Worm (Caenorhabditis elegans) whole organism, L2 larva: ENCODE results near the gene D2096.12.
"Not testable (repeated sequence)": the region's sequence is repeated elsewhere in the genome, so short reads cannot be mapped to it uniquely, and the experiment has no call there.

Experiments
- F13H6.1 ChIP-seq: sonication (generic microtip); optimal IDR thresholded peaks from 2 replicates; lab custom pipeline; 2016; ENCODE audit warnings: missing genetic modification characterization, missing compliant biosample characterization
- R02D3.7 ChIP-seq: fragments of 150-350 bp; optimal IDR thresholded peaks from 2 replicates; lab custom pipeline; 2014; ENCODE audit warnings: missing biosample characterization, missing genetic modification characterization
- Y55F3AM.14 ChIP-seq: fragments of 200-800 bp; sonication (Bioruptor generic); optimal IDR thresholded peaks from 2 replicates; lab custom pipeline; 2018; ENCODE audit warnings: mild to moderate bottlenecking, missing genetic modification characterization, missing compliant biosample characterization
- ZK546.5 ChIP-seq: sonication (generic microtip); optimal IDR thresholded peaks from 2 replicates; lab custom pipeline; 2017; ENCODE audit warnings: missing biosample characterization, missing genetic modification characterization
- alr-1 ChIP-seq: fragments of 150-350 bp; optimal IDR thresholded peaks from 2 replicates; lab custom pipeline; 2014; ENCODE audit warnings: missing biosample characterization, missing genetic modification characterization
- ama-1 ChIP-seq: fragments of 150-350 bp; optimal IDR thresholded peaks from 2 replicates; lab custom pipeline; 2018; ENCODE audit warnings: inconsistent platforms
- blmp-1 ChIP-seq: sonication (generic microtip); optimal IDR thresholded peaks from 2 replicates; lab custom pipeline; 2017; ENCODE audit warnings: missing genetic modification characterization, mild to moderate bottlenecking, missing compliant biosample characterization, antibody characterized with exemption, moderate library complexity; ENCODE audit not compliant: insufficient read depth
- ceh-16 ChIP-seq: fragments of 150-350 bp; optimal IDR thresholded peaks from 2 replicates; lab custom pipeline; 2014; ENCODE audit warnings: missing biosample characterization, missing genetic modification characterization
- ceh-82 ChIP-seq: fragments of 150-350 bp; optimal IDR thresholded peaks from 2 replicates; lab custom pipeline; 2014; ENCODE audit warnings: missing biosample characterization, missing genetic modification characterization
- crh-2 ChIP-seq: sonication (generic microtip); optimal IDR thresholded peaks from 2 replicates; lab custom pipeline; 2017; ENCODE audit warnings: missing biosample characterization, missing genetic modification characterization
- elt-1 ChIP-seq: fragments of 150-350 bp; optimal IDR thresholded peaks from 2 replicates; lab custom pipeline; 2014; ENCODE audit warnings: missing biosample characterization, missing genetic modification characterization
- fos-1 ChIP-seq: fragments of 150-350 bp; optimal IDR thresholded peaks from 2 replicates; lab custom pipeline; 2014; ENCODE audit warnings: missing biosample characterization, missing genetic modification characterization
- lin-11 ChIP-seq: fragments of 150-350 bp; sonication (generic microtip); optimal IDR thresholded peaks from 2 replicates; lab custom pipeline; 2014; ENCODE audit warnings: missing biosample characterization, missing genetic modification characterization, inconsistent platforms, mixed read lengths
- lsy-2 ChIP-seq, 2 experiments: fragments of 150-350 bp in 1 of 2; sonication (generic microtip) in 1 of 2; optimal IDR thresholded peaks; 2 replicates each; lab custom pipeline; 2014 to 2017; ENCODE audit warnings: missing biosample characterization in 2 of 2, missing genetic modification characterization in 2 of 2
- mbf-1 ChIP-seq: sonication (generic microtip); optimal IDR thresholded peaks from 2 replicates; lab custom pipeline; 2017; ENCODE audit warnings: missing biosample characterization, missing genetic modification characterization
- mdl-1 ChIP-seq, 2 experiments: fragments of 150-350 bp in 1 of 2; sonication (generic microtip) in 1 of 2; optimal IDR thresholded peaks; 2 replicates each; lab custom pipeline; 2017; ENCODE audit warnings: missing biosample characterization in 2 of 2, missing genetic modification characterization in 2 of 2
- nhr-10 ChIP-seq: sonication (generic microtip); optimal IDR thresholded peaks from 2 replicates; lab custom pipeline; 2017; ENCODE audit warnings: missing biosample characterization, missing genetic modification characterization
- nhr-11 ChIP-seq: fragments of 150-350 bp; optimal IDR thresholded peaks from 2 replicates; lab custom pipeline; 2014; ENCODE audit warnings: missing biosample characterization, missing genetic modification characterization
- nhr-12 ChIP-seq: fragments of 150-350 bp; optimal IDR thresholded peaks from 2 replicates; lab custom pipeline; 2014; ENCODE audit warnings: missing biosample characterization, missing genetic modification characterization
- nhr-129 ChIP-seq: fragments of 150-350 bp; optimal IDR thresholded peaks from 2 replicates; lab custom pipeline; 2014; ENCODE audit warnings: missing biosample characterization, missing genetic modification characterization
- nhr-21 ChIP-seq: fragments of 150-350 bp; optimal IDR thresholded peaks from 2 replicates; lab custom pipeline; 2014; ENCODE audit warnings: missing biosample characterization, missing genetic modification characterization
- nhr-23 ChIP-seq: fragments of 150-350 bp; optimal IDR thresholded peaks from 2 replicates; lab custom pipeline; 2014; ENCODE audit warnings: missing biosample characterization, missing genetic modification reagents, missing genetic modification characterization
- nhr-237 ChIP-seq: fragments of 150-350 bp; optimal IDR thresholded peaks from 2 replicates; lab custom pipeline; 2014; ENCODE audit warnings: missing biosample characterization, missing genetic modification characterization
- nhr-25 ChIP-seq: fragments of 150-350 bp; sonication (generic microtip); optimal IDR thresholded peaks from 3 replicates; lab custom pipeline; 2014; ENCODE audit warnings: missing biosample characterization, missing genetic modification characterization
- sem-4 ChIP-seq: fragments of 150-350 bp; optimal IDR thresholded peaks from 2 replicates; lab custom pipeline; 2014; ENCODE audit warnings: missing biosample characterization, missing genetic modification reagents, missing genetic modification characterization
- sma-3 ChIP-seq: sonication (generic microtip); optimal IDR thresholded peaks from 2 replicates; lab custom pipeline; 2016; ENCODE audit warnings: missing genetic modification reagents, missing genetic modification characterization, missing compliant biosample characterization
- snpc-4 ChIP-seq: fragments of 150-350 bp; optimal IDR thresholded peaks from 2 replicates; lab custom pipeline; 2014; ENCODE audit warnings: missing biosample characterization, missing genetic modification characterization
- unc-39 ChIP-seq: fragments of 150-350 bp; optimal IDR thresholded peaks from 2 replicates; lab custom pipeline; 2014; ENCODE audit warnings: missing biosample characterization, missing genetic modification characterization
- unc-55 ChIP-seq: fragments of 150-350 bp; sonication (generic microtip); optimal IDR thresholded peaks from 3 replicates; lab custom pipeline; 2014; ENCODE audit warnings: missing biosample characterization, missing genetic modification reagents, missing genetic modification characterization
- unc-62 ChIP-seq: fragments of 150-350 bp; optimal IDR thresholded peaks from 2 replicates; lab custom pipeline; 2014; ENCODE audit warnings: missing biosample characterization, missing genetic modification reagents, missing genetic modification characterization
- ztf-1 ChIP-seq: fragments of 200-800 bp; sonication (Bioruptor generic); conservative IDR thresholded peaks from 2 replicates; pipeline ENCODE4 v1.3.6; 2022; ENCODE audit warnings: missing genetic modification characterization, missing compliant biosample characterization
- ztf-11 ChIP-seq: sonication (generic microtip); optimal IDR thresholded peaks from 2 replicates; lab custom pipeline; 2017; ENCODE audit warnings: missing biosample characterization, missing genetic modification characterization

The D2096.12 gene

DNA sequence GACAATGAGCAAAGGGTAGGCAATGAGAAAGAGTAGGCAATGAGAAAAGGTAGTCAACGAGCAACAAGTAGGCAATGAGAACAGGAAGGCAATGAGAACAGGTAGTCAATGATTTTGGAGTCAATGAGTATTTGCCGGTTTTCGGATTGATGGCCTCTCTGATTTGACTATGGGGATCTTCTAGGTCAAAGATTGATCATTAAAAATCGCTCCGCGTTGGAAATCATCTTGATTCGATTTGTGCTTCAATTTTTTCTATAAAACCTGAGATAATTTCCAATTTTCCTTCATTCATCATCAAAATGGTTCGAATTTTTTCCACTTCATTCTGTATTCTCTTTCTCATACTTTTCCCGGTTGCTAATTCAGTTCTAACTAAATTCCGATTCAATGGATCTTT, 11.2 kb upstream of the D2096.12 start, which contains the start of gene F17E9.16:
F17E9.16 (plus strand) TSS at position 301 of the 400 bp plus-strand sequence.
- not testable (repeated sequence) for TF ChIP-seq crh-2; F13H6.1 (tag; lab: Kevin White, UChicago); nhr-237

DNA sequence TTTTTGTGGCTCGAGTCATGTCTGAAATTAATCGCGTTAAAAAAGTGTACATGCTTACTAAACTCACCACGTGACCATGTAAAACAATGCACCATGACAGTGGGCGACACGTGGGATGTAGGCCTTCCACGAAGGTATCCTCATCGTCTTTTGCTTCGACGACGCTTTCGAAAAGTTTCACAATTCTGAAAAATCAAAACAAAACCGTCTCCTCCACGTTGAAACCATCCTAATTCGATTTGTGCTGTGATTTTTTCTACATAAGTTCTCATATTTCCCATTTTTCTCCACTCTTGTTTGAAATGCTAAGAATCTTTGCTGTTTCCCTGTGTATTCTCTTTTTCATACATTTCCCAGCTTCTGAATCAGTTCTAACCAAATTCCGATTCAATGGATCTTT, 8.7 kb upstream of the D2096.12 start, which contains the start of gene F17E9.3:
F17E9.3 (plus strand) TSS at position 301 of the 400 bp plus-strand sequence.
- TF ChIP-seq ceh-82 = no peak
- no peak for TF ChIP-seq nhr-12 (tag; lab: Kevin White, UChicago)
- TF ChIP-seq nhr-25 (tag; lab: Kevin White, UChicago) = no peak
- no peak for TF ChIP-seq unc-62 (GFP tag; lab: Kevin White, UChicago)
- no peak for TF ChIP-seq fos-1
- no peak for TF ChIP-seq snpc-4 (tag; lab: Kevin White, UChicago)
- TF ChIP-seq nhr-11 (tag; lab: Kevin White, UChicago) = no peak
- TF ChIP-seq nhr-10 (tag; lab: Kevin White, UChicago) = no peak
- no peak for TF ChIP-seq elt-1 (tag; lab: Kevin White, UChicago)
- TF ChIP-seq F13H6.1 (tag; lab: Kevin White, UChicago) = no peak
- TF ChIP-seq blmp-1 = no peak
- no peak for TF ChIP-seq alr-1 (tag; lab: Kevin White, UChicago)
- no peak for TF ChIP-seq nhr-21 (tag; lab: Kevin White, UChicago)
- no peak for TF ChIP-seq lsy-2 (tag; optimal IDR thresholded peaks at IDR 0.05; lab: Kevin White, UChicago)
- TF ChIP-seq lin-11 (tag; lab: Kevin White, UChicago) = no peak
- TF ChIP-seq nhr-237 = no peak
- no peak for TF ChIP-seq ceh-16 (tag; lab: Kevin White, UChicago)

- no peak for TF ChIP-seq ZK546.5 (tag; lab: Kevin White, UChicago)
- no peak for TF ChIP-seq mdl-1 (tag; optimal IDR thresholded peaks at IDR 0.05; lab: Kevin White, UChicago)
- no peak for TF ChIP-seq mbf-1 (tag; lab: Kevin White, UChicago)
- TF ChIP-seq sem-4 (tag; lab: Kevin White, UChicago) = no peak
- TF ChIP-seq, all 48 proteins: peak for 0
These were observed 7.7 kb upstream of the D2096.12 start, which contains the start of the genes F17E9.2 and col-116 for ce11 chrIV:8355592-8355991. TSS of gene F17E9.2 (plus strand) at chrIV:8355892. TSS of gene col-116 (plus strand) at chrIV:8355906.

- TF ChIP-seq Y55F3AM.14 (no peak), sma-3 (GFP tag; lab: Kevin White, UChicago) (no peak), ztf-11 (tag; lab: Kevin White, UChicago) (no peak), ztf-1 (GFP tag; lab: Robert Waterston, UW) (no peak), ZK546.5 (tag; lab: Kevin White, UChicago) (no peak), R02D3.7 (no peak), nhr-11 (tag; lab: Kevin White, UChicago) (no peak), nhr-12 (tag; lab: Kevin White, UChicago) (no peak), unc-55 (GFP tag; lab: Kevin White, UChicago) (no peak), ama-1 (no peak), F13H6.1 (tag; lab: Kevin White, UChicago) (no peak), alr-1 (tag; lab: Kevin White, UChicago) (no peak), snpc-4 (tag; lab: Kevin White, UChicago) (no peak), unc-39 (tag; lab: Kevin White, UChicago) (no peak)
These were observed 6.0 kb upstream of the D2096.12 start for ce11 chrIV:8357299-8357698.

DNA sequence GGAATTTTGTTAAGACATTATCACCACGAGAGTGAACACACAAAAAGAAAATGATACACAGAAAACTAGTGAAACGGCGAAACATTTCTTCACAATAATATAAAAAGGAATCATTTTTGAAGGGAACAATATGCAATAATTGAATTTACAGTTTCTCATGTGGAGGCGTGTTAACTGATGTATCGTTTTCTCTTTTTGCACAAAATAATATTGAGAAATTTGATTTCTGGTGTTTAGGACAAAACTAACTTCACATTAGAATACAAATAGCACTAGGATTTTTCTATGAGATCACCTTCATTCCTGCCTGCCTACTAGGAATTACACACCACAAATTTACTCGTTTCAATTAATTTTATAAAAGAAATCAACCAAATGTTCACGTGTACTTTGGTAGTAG, 4.8 kb upstream of the D2096.12 start, which contains the start of gene D2096.13:
D2096.13 (minus strand) TSS at position 101 of the 400 bp plus-strand sequence.
- no peak for TF ChIP-seq nhr-129 (tag; lab: Kevin White, UChicago)
- no peak for TF ChIP-seq nhr-23 (tag; lab: Kevin White, UChicago)
- TF ChIP-seq, all 48 proteins: peak for 0
